Worm (Caenorhabditis elegans) whole organism, midembryonic: ENCODE results near the gene fbxb-15.
"Not testable (repeated sequence)": the region's sequence is repeated elsewhere in the genome, so short reads cannot be mapped to it uniquely, and the experiment has no call there.

ENCODE experiments used
- T22C8.4 ChIP-seq: fragments of 200-800 bp; sonication (Bioruptor generic); IDR thresholded peaks from 2 replicates; pipeline ENCODE4 v1.3.6; 2022; ENCODE audit warnings: missing genetic modification characterization, missing compliant biosample characterization
- cog-1 ChIP-seq: sonication (generic microtip); optimal IDR thresholded peaks from 2 replicates; lab custom pipeline; 2016; ENCODE audit warnings: missing genetic modification characterization, missing compliant biosample characterization
- flt-1 ChIP-seq: fragments of 200-800 bp; sonication (Bioruptor generic); IDR thresholded peaks from 2 replicates; pipeline ENCODE4 v1.3.6; 2022; ENCODE audit warnings: missing genetic modification characterization, missing compliant biosample characterization
- klf-2 ChIP-seq: fragments of 200-800 bp; sonication (Bioruptor generic); conservative IDR thresholded peaks from 2 replicates; pipeline ENCODE4 v1.3.6; 2022; ENCODE audit warnings: missing genetic modification reagents, missing genetic modification characterization, missing compliant biosample characterization
- med-1 ChIP-seq: sonication (generic microtip); optimal IDR thresholded peaks from 2 replicates; lab custom pipeline; 2017; ENCODE audit warnings: missing genetic modification characterization, mild to moderate bottlenecking, missing compliant biosample characterization, antibody characterized with exemption, missing genetic modification reagents; ENCODE audit not compliant: insufficient read depth
- ref-1 ChIP-seq: fragments of 200-800 bp; sonication (Bioruptor generic); conservative IDR thresholded peaks from 2 replicates; pipeline ENCODE4 v1.3.6; 2022; ENCODE audit warnings: missing genetic modification reagents, missing genetic modification characterization, missing compliant biosample characterization
- tab-1 ChIP-seq: fragments of 200-800 bp; sonication (Bioruptor generic); IDR thresholded peaks from 2 replicates; pipeline ENCODE4 v1.3.6; 2022; ENCODE audit warnings: missing genetic modification characterization, missing compliant biosample characterization
- ztf-23 ChIP-seq: fragments of 200-800 bp; sonication (Bioruptor generic); IDR thresholded peaks from 2 replicates; pipeline ENCODE4 v1.3.6; 2022; ENCODE audit warnings: missing genetic modification reagents, missing genetic modification characterization, missing compliant biosample characterization
- ztf-29 ChIP-seq: fragments of 200-800 bp; sonication (Bioruptor generic); IDR thresholded peaks from 2 replicates; pipeline ENCODE4 v1.3.6; 2022; ENCODE audit warnings: missing genetic modification reagents, missing genetic modification characterization, missing compliant biosample characterization

Gene fbxb-15

ce11 chrII:1672673-1673072 is 19.4 kb upstream of the fbxb-15 start:
- TF ChIP-seq ztf-29 = no peak
- no peak for TF ChIP-seq ref-1 (GFP tag; lab: Robert Waterston, UW)
- TF ChIP-seq flt-1 (GFP tag; lab: Robert Waterston, UW) = no peak

DNA sequence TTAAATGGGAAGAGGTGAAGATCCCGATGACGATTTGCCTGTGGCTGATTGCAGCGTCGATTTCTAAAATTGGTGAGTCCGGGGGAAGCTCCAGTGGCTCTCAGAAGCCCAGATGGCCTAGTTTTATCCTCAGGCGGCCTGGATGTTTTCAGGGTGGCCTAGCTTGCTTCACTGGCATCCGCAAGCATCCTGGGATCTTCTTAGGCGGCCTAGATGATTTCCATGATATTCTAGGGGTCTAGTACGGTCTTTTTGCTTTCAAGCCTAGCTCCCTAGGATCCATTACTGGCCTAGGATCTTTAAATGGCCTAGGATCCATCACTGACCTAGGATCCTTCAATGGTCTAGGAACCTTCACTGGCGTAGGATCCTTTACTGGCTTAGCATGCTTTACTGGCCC is 17.7 kb upstream of the fbxb-15 start:
- TF ChIP-seq tab-1 (GFP tag; lab: Robert Waterston, UW) = no peak
- no peak for TF ChIP-seq ref-1 (GFP tag; lab: Robert Waterston, UW)
- no peak for TF ChIP-seq ztf-23
- TF ChIP-seq klf-2 (GFP tag; lab: Robert Waterston, UW) = no peak
- no peak for TF ChIP-seq flt-1 (GFP tag; lab: Robert Waterston, UW)
- TF ChIP-seq T22C8.4 (GFP tag; lab: Robert Waterston, UW) = no peak
- no peak for TF ChIP-seq med-1 (GFP tag; lab: Kevin White, UChicago)
- TF ChIP-seq cog-1 (tag; lab: Kevin White, UChicago) = no peak
- no peak for TF ChIP-seq ztf-29

DNA sequence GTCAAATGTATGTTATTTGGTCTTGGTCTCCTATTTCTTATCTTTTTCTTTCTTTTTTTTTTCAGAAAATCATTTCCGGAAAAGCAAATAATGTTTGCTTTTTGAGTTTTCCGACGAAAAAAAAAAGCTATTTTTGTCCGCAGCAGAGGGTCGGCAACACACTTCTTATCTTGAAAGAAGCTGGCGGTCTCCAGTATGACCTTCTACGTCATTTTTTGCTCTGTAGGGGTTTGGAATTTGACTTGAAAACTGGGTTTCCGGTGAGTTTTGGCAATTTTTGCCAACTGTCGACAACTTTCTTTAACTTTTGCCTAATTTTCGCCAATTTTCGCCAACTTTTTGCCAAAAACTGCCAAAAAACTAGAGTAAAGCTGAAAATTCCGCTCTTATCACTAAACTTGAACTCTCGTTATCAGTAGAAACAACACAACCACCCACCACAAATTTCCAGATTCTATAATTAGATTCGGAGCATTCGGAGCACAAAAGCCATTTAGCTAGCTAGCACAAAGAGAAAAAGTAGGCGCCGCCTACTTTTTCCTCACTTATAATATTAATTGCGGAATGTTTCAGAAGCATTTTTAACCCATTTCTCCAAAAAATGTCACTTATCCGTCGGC is 17.1 kb upstream of the fbxb-15 start, which contains the start of gene nhx-6:
TSS of gene nhx-6 (plus strand) at position 570 of the 620 bp plus-strand sequence.
- TF ChIP-seq cog-1 (tag; lab: Kevin White, UChicago) (no peak), T22C8.4 (GFP tag; lab: Robert Waterston, UW) (no peak), tab-1 (GFP tag; lab: Robert Waterston, UW) (no peak), ztf-29 (no peak), ref-1 (GFP tag; lab: Robert Waterston, UW) (no peak), klf-2 (GFP tag; lab: Robert Waterston, UW) (no peak), flt-1 (GFP tag; lab: Robert Waterston, UW) (no peak), med-1 (GFP tag; lab: Kevin White, UChicago) (no peak), ztf-23 (no peak)

DNA sequence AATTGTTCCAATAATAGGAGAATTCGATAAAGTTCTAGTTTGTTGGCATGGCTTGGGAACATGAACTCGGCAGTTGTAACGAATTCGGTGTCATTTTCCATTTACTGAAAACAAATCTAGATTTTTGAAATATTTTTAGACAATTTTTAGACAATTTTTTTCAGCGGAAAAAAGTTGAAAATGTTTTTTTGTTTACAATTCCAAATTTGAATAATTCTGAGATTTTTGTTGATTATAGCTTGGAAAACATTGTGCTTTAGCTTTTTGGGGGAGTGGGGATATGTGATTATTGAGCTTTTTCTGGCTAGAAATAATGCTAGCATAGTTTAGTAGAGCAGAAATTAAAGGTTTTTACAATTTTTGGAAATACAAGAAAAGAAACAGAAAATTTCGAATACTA is 15.6 kb upstream of the fbxb-15 start, which contains the start of gene srw-97:
TSS of gene srw-97 (minus strand) at position 101 of the 400 bp plus-strand sequence.
- TF ChIP-seq med-1 (GFP tag; lab: Kevin White, UChicago) = no peak
- no peak for TF ChIP-seq cog-1 (tag; lab: Kevin White, UChicago)
- no peak for TF ChIP-seq T22C8.4 (GFP tag; lab: Robert Waterston, UW)
- TF ChIP-seq flt-1 (GFP tag; lab: Robert Waterston, UW) = no peak
- TF ChIP-seq ztf-23 = no peak
- no peak for TF ChIP-seq ztf-29
- no peak for TF ChIP-seq ref-1 (GFP tag; lab: Robert Waterston, UW)
- TF ChIP-seq klf-2 (GFP tag; lab: Robert Waterston, UW) = no peak
- no peak for TF ChIP-seq tab-1 (GFP tag; lab: Robert Waterston, UW)

- TF ChIP-seq ref-1 (GFP tag; lab: Robert Waterston, UW) = no peak
- TF ChIP-seq flt-1 (GFP tag; lab: Robert Waterston, UW) = no peak
- no peak for TF ChIP-seq T22C8.4 (GFP tag; lab: Robert Waterston, UW)
- TF ChIP-seq med-1 (GFP tag; lab: Kevin White, UChicago) = no peak
- TF ChIP-seq klf-2 (GFP tag; lab: Robert Waterston, UW) = no peak
- TF ChIP-seq tab-1 (GFP tag; lab: Robert Waterston, UW) = no peak
- no peak for TF ChIP-seq ztf-29
- TF ChIP-seq ztf-23 = no peak
- no peak for TF ChIP-seq cog-1 (tag; lab: Kevin White, UChicago)
These were observed 12.7 kb upstream of the fbxb-15 start, which contains the start of gene srlf-29 for ce11 chrII:1666025-1666424. TSS of gene srlf-29 (plus strand) at chrII:1666325.

ce11 chrII:1663516-1663915 is 10.2 kb upstream of the fbxb-15 start, which contains the start of gene duxl-1:
TSS of gene duxl-1 (plus strand) at chrII:1663699.
- TF ChIP-seq ref-1 (GFP tag; lab: Robert Waterston, UW) = 0 out of 2 replicates have a peak, but pooled peaks have one; percentile 17
- no peak for TF ChIP-seq med-1 (GFP tag; lab: Kevin White, UChicago)
- no peak for TF ChIP-seq cog-1 (tag; lab: Kevin White, UChicago)
- TF ChIP-seq klf-2 (GFP tag; lab: Robert Waterston, UW) = no peak

ce11 chrII:1662881-1663280 is 9.6 kb upstream of the fbxb-15 start, which contains the start of gene ZC204.14:
TSS of gene ZC204.14 (minus strand) at chrII:1662949.
- TF ChIP-seq med-1 (GFP tag; lab: Kevin White, UChicago) (no peak), ztf-23 (no peak), T22C8.4 (GFP tag; lab: Robert Waterston, UW) (no peak), tab-1 (GFP tag; lab: Robert Waterston, UW) (no peak), flt-1 (GFP tag; lab: Robert Waterston, UW) (no peak), ztf-29 (no peak), ref-1 (GFP tag; lab: Robert Waterston, UW) (no peak), klf-2 (GFP tag; lab: Robert Waterston, UW) (no peak), cog-1 (tag; lab: Kevin White, UChicago) (no peak)

DNA sequence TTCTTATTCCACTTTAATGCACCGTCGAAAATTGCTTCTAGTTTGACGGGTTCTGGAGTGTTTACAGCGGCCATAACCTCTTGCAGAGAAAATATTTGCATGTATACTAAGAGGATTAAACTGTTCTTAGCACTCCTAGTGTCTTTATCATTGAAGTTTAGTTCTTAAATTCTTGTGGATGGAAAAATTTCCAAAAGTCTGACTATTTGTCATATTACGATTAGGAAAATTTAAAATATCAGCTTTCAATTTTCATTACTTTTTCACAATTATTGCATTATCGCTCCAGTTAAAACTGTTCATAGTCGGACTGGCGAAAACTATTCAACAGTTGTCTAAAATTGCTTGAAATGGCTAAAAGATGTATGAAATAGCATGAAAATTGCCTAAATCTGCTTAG is 7.6 kb upstream of the fbxb-15 start, which contains the start of gene ZC204.13:
TSS of gene ZC204.13 (minus strand) at position 101 of the 400 bp plus-strand sequence.
- not testable (repeated sequence) for TF ChIP-seq cog-1 (tag; lab: Kevin White, UChicago); ztf-29; ref-1 (GFP tag; lab: Robert Waterston, UW)

ce11 chrII:1657202-1657601 is 3.9 kb upstream of the fbxb-15 start, which contains the start of gene ZC204.12:
TSS of gene ZC204.12 (minus strand) at chrII:1657302.
- TF ChIP-seq klf-2 (GFP tag; lab: Robert Waterston, UW) = no peak
- TF ChIP-seq T22C8.4 (GFP tag; lab: Robert Waterston, UW) = no peak
- TF ChIP-seq med-1 (GFP tag; lab: Kevin White, UChicago) = no peak
- TF ChIP-seq ref-1 (GFP tag; lab: Robert Waterston, UW) = no peak
- TF ChIP-seq ztf-29 = no peak
- TF ChIP-seq ztf-23 = no peak
- no peak for TF ChIP-seq cog-1 (tag; lab: Kevin White, UChicago)
- TF ChIP-seq flt-1 (GFP tag; lab: Robert Waterston, UW) = no peak
